Fruit fly (Drosophila melanogaster): ENCODE results near the gene tadr.
A peak's percentile ranks its signal among the peaks of the same experiment; 100 is the strongest.

The tadr gene

DNA sequence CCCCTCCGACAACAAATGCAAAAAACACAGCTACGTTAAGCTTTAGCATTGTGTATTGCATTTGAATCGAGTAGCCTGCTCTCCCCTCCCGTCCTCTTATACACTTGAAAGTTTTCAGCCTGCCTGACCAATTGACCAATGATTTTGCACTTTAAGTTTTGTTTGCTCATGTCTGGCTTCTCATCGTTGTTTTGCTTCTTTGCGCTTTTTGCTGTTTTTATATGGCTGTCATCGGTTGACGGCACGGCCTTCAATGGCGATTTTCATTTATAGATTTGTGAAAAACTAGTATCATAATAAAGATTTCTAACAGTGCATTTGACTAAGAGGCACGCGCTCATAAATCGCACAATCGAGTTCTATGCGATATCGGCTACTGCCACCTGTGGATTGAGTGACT is 9.3 kb upstream of the tadr start (continued):
- TF ChIP-seq CG6808 (GFP tag; optimal IDR thresholded peaks at IDR 0.05) (no peak), Sox102F (GFP tag; optimal IDR thresholded peaks at IDR 0.05) (no peak), salr (GFP tag; optimal IDR thresholded peaks at IDR 0.05) (no peak), spab (GFP tag; optimal IDR thresholded peaks at IDR 0.05) (no peak), CG9139 (GFP tag; optimal IDR thresholded peaks at IDR 0.05) (no peak), CG11294 (GFP tag; IDR thresholded peaks at IDR 0.05) (peak; percentile 45; the same call in 1 of the 2 replicates), topi (GFP tag; optimal IDR thresholded peaks at IDR 0.05) (no peak), Blimp-1 (GFP tag; optimal IDR thresholded peaks at IDR 0.05) (no peak), Hr4 (GFP tag; optimal IDR thresholded peaks at IDR 0.05) (peak; percentile 47), CG11762 (GFP tag; optimal IDR thresholded peaks at IDR 0.05; ENCODE audit: insufficient read depth) (no peak), dac (GFP tag; optimal IDR thresholded peaks at IDR 0.05) (peak; percentile 3), Eip93F (GFP tag; optimal IDR thresholded peaks at IDR 0.05) (no peak), OdsH (GFP tag; optimal IDR thresholded peaks at IDR 0.05) (no peak), CG34406 (GFP tag; optimal IDR thresholded peaks at IDR 0.05) (no peak)

DNA sequence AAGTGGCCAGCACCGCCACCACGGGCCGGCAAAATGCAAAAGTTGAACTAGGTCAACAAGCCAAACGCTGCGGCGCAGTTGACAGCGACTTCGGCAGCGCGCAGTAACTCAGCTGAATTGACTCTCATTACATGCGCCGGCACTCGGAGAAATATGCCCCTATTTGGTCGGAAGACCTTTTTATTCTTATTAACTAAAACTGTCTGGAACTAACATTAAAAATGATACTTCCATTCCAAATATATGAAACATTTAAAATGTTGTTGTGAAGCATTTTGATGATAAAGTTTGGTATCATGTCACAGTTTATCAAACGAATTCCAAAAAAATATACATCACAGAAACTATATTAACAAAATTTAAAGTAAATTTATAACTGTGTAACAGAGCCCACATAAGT is 8.1 kb upstream of the tadr start:
- TF ChIP-seq CG15336 (GFP tag; IDR thresholded peaks at IDR 0.05) (peak; percentile 53; the same call in 1 of the 2 replicates), eg (GFP tag; IDR thresholded peaks at IDR 0.05) (peak; percentile 38; the same call in 1 of the 3 replicates), CG8119 (GFP tag; IDR thresholded peaks at IDR 0.05) (peak; percentile 43; the same call in 2 of the 3 replicates), Hr4 (GFP tag; optimal IDR thresholded peaks at IDR 0.05) (peak; percentile 40), CG6276 (GFP tag; optimal IDR thresholded peaks at IDR 0.05) (peak; percentile 59), Eip93F (GFP tag; optimal IDR thresholded peaks at IDR 0.05) (no peak), CG31627 (GFP tag; optimal IDR thresholded peaks at IDR 0.05) (no peak), dac (GFP tag; optimal IDR thresholded peaks at IDR 0.05) (no peak), CG32006 (GFP tag; optimal IDR thresholded peaks at IDR 0.05) (peak; percentile 74), CG4318 (GFP tag; optimal IDR thresholded peaks at IDR 0.05) (peak; percentile 11), Gug (GFP tag; IDR thresholded peaks at IDR 0.05) (peak; percentile 35; the same call in 1 of the 2 replicates), Eip78C (GFP tag) (peak; percentile 50), CG11294 (GFP tag; IDR thresholded peaks at IDR 0.05) (peak; percentile 44; the same call in 1 of the 2 replicates)

DNA sequence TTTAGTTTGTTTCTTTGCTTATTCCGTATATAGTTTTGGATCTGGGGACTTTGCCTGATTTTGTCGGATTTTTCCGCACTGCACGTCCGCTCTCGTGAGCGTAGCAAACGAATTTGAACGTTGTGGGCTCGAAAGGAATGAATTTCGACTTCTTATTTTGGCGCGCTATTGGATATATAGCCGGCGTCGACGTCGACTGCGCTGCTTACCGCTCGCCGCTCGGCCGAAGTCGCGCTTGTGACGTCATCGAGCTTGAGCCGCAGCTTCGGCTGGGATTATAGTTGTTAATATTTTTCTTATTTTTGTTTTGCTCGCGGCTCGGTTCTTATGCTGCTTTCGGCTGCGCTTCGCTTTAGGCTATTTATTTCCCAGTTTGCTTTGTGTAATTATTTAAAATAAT is 5.4 kb upstream of the tadr start:
- no peak for TF ChIP-seq CG15336 (GFP tag; IDR thresholded peaks at IDR 0.05)

DNA sequence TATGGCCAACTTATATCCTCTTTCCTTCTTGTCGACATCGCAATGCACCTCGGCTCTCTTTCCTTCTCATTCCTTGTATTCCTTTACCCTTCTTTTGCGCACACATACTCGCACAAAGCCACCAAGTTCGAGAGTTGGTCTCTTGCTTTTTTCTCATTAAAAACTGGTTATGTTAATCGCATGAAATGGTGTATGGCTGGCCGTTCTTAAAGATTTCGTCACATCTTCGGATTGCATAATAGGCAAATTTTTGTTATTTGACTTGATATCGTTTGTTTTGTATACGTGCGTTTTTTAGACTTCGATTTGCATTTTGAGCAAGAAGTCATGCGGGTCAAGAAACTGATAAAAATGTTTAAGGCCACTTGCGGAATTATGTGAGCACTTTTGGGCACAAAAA is 4.4 kb upstream of the tadr start:
- no peak for TF ChIP-seq CG34406 (GFP tag; optimal IDR thresholded peaks at IDR 0.05)
- no peak for TF ChIP-seq Gug (GFP tag; IDR thresholded peaks at IDR 0.05)
- TF ChIP-seq spab (GFP tag; optimal IDR thresholded peaks at IDR 0.05) = no peak
- TF ChIP-seq cyc (GFP tag; optimal IDR thresholded peaks at IDR 0.05) = no peak
- TF ChIP-seq Eip75B (GFP tag; optimal IDR thresholded peaks at IDR 0.05) = no peak
- peak; percentile 70 for TF ChIP-seq Eip78C (GFP tag)
- no peak for TF ChIP-seq esn (GFP tag; optimal IDR thresholded peaks at IDR 0.05)
- no peak for TF ChIP-seq CG16779 (tag; optimal IDR thresholded peaks at IDR 0.05)
- TF ChIP-seq net (GFP tag; optimal IDR thresholded peaks at IDR 0.05) = no peak
- no peak for TF ChIP-seq CG31627 (GFP tag; optimal IDR thresholded peaks at IDR 0.05)
- peak; percentile 56 for TF ChIP-seq vri (GFP tag; optimal IDR thresholded peaks at IDR 0.05)
- no peak for TF ChIP-seq CG10669 (GFP tag; optimal IDR thresholded peaks at IDR 0.05)
- no peak for TF ChIP-seq Hr39 (GFP tag; optimal IDR thresholded peaks at IDR 0.05)
- TF ChIP-seq lz (GFP tag; optimal IDR thresholded peaks at IDR 0.05) = no peak
- TF ChIP-seq Met (GFP tag; optimal IDR thresholded peaks at IDR 0.05) = no peak
- TF ChIP-seq Ets21C (GFP tag; optimal IDR thresholded peaks at IDR 0.05) = no peak

DNA sequence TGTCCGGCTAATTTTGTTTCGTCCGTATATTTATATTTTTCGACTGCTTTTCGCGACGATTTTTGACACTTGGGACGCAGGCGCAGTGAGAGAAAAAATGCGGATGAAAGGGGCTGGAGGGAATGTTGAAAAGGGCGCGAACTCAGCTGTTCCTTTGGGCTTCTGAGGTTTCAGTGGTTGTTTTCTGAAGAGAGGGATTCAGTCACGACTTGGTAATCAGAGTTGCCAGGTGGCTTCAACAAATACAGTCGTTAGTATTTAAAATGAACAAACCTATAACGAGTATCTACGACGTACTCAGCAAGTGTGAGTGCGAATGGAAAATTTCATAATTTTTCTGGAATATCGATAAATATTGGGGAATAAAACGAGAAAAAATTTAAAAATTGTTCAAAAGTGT is 3.8 kb upstream of the tadr start, which contains the start of gene CG9265:
Gene CG9265, minus strand, starts transcription at position 68 of the 400 bp plus-strand sequence.
- TF ChIP-seq Eip78C (GFP tag) (peak; percentile 27), lz (GFP tag; optimal IDR thresholded peaks at IDR 0.05) (peak; percentile 6), CG6163 (GFP tag; IDR thresholded peaks at IDR 0.05) (0 out of 3 replicates have a peak, but pooled peaks have one; percentile 26), Blimp-1 (GFP tag; optimal IDR thresholded peaks at IDR 0.05) (no peak)
